Worm (Caenorhabditis elegans) whole organism, L4 larva: Measurements from ENCODE around the gene T16D1.1.
A peak's percentile ranks its signal among the peaks of the same experiment; 100 is the strongest.

ENCODE experiments used
- mep-1 ChIP-seq: fragments of 150-350 bp; sonication (generic microtip); optimal IDR thresholded peaks from 3 replicates; lab custom pipeline; 2014; ENCODE audit warnings: missing biosample characterization, missing genetic modification characterization
- nhr-25 ChIP-seq: sonication (generic microtip); optimal IDR thresholded peaks from 2 replicates; lab custom pipeline; 2017; ENCODE audit warnings: missing genetic modification characterization, mild to moderate bottlenecking, missing compliant biosample characterization, antibody characterized with exemption, moderate library complexity, borderline replicate concordance; ENCODE audit not compliant: insufficient read depth
- nhr-28 ChIP-seq: fragments of 150-350 bp; optimal IDR thresholded peaks from 2 replicates; lab custom pipeline; 2014; ENCODE audit warnings: missing biosample characterization, missing genetic modification characterization
- pha-4 ChIP-seq, 2 experiments: fragments of 150-350 bp in 1 of 2; fragments of 200-800 bp in 1 of 2; sonication (Bioruptor generic) in 1 of 2; IDR thresholded peaks in 1 of 2; optimal IDR thresholded peaks in 1 of 2; 2 replicates each; pipeline versions ENCODE4 v1.3.6 to Lab custom; 2014 to 2022; ENCODE audit warnings: missing genetic modification characterization in 2 of 2, missing genetic modification reagents in 2 of 2, missing biosample characterization in 1 of 2, missing compliant biosample characterization in 1 of 2
- saeg-2 ChIP-seq: fragments of 200-800 bp; sonication (Bioruptor generic); IDR thresholded peaks from 2 replicates; pipeline ENCODE4 v1.3.6; 2022; ENCODE audit warnings: missing genetic modification reagents, missing genetic modification characterization, missing compliant biosample characterization
- unc-39 ChIP-seq: sonication (generic microtip); optimal IDR thresholded peaks from 2 replicates; lab custom pipeline; 2017; ENCODE audit warnings: missing biosample characterization, missing genetic modification characterization

- no peak for TF ChIP-seq pha-4 (GFP tag; IDR thresholded peaks at IDR 0.05; lab: Robert Waterston, UW)
- TF ChIP-seq pha-4 (tag; optimal IDR thresholded peaks at IDR 0.05; lab: Kevin White, UChicago), result peak; percentile 11
- peak; percentile 3 for TF ChIP-seq nhr-28
- TF ChIP-seq nhr-25 (tag; lab: Kevin White, UChicago), result no peak
- peak; percentile 56 for TF ChIP-seq mep-1 (tag; lab: Kevin White, UChicago)
- no peak for TF ChIP-seq unc-39
- no peak for TF ChIP-seq saeg-2
Observed at ce11 chrII:5200987-5201582, 40.4 kb downstream of the T16D1.1 start.
